Fruit fly (Drosophila melanogaster): ENCODE data around the gene Sbat.

The Sbat gene

DNA sequence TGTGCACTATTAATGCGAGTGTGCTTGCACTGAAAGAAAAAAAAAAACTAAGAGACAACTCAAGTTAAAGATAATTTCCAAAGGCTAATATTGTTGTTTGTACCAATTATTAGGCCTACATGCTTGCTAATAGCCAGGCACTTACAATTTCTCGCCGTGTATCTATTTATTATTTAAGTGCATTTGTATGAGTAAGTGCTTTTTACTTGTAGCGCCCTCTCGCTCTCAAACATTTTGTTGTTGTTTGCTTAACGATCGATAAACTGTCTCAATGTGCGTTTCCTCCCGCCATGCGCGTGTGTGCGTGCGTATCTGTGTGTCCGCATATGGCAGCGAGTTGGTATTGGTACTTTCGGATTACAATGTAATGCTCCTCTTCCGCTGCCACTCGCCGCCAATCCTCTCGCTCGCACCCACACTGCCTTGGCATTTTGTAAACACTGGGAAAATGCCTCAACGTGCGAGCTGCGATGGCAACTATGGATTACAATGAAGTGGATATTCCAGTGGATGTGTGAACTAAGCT lies 18.9 kb downstream of the Sbat start (continued):
- TF ChIP-seq Adf1 (GFP tag; IDR thresholded peaks at IDR 0.05) (0 out of 2 replicates have a peak, but pooled peaks have one; percentile 20), run (tag; optimal IDR thresholded peaks at IDR 0.05) (peak; percentile 43), klu (GFP tag; IDR thresholded peaks at IDR 0.05) (0 out of 2 replicates have a peak, but pooled peaks have one; percentile 23), fd96Cb (tag; optimal IDR thresholded peaks at IDR 0.05) (peak; percentile 86), Vsx1 (GFP tag; optimal IDR thresholded peaks at IDR 0.05) (peak; percentile 51), HLH3B (GFP tag; IDR thresholded peaks at IDR 0.05) (peak; percentile 83), CG3281 (GFP tag; optimal IDR thresholded peaks at IDR 0.05) (peak; percentile 32), CG8388 (GFP tag; optimal IDR thresholded peaks at IDR 0.05) (peak; percentile 83), CG6791 (GFP tag; IDR thresholded peaks at IDR 0.05; ENCODE audit: partially characterized antibody) (no peak), CG14014 (GFP tag; IDR thresholded peaks at IDR 0.05) (peak; percentile 64), row (GFP tag; IDR thresholded peaks at IDR 0.05) (peak; percentile 86), odd (GFP tag; optimal IDR thresholded peaks at IDR 0.05) (peak; percentile 56), vfl (GFP tag; optimal IDR thresholded peaks at IDR 0.05) (peak; percentile 48), CG1832 (GFP tag; optimal IDR thresholded peaks at IDR 0.05) (peak; percentile 63), CG14965 (GFP tag; optimal IDR thresholded peaks at IDR 0.05; ENCODE audit: borderline replicate concordance) (peak; percentile 9), Sox100B (GFP tag; optimal IDR thresholded peaks at IDR 0.05) (peak; percentile 57), yki (optimal IDR thresholded peaks at IDR 0.05) (no peak), vvl (GFP tag; IDR thresholded peaks at IDR 0.05) (peak; percentile 90), CG12236 (GFP tag; optimal IDR thresholded peaks at IDR 0.05) (peak; percentile 80), gt (GFP tag; IDR thresholded peaks at IDR 0.05) (peak; percentile 51; the same call in 1 of the 2 replicates), her (GFP tag; optimal IDR thresholded peaks at IDR 0.05) (peak; percentile 79), CG8478 (optimal IDR thresholded peaks at IDR 0.05) (peak; percentile 29), unc-4 (GFP tag; IDR thresholded peaks at IDR 0.05; ENCODE audit: partially characterized antibody) (no peak), B-H1 (GFP tag; IDR thresholded peaks at IDR 0.05) (peak; percentile 73), Sry-δ (GFP tag; optimal IDR thresholded peaks at IDR 0.05) (peak; percentile 55), zen2 (GFP tag; IDR thresholded peaks at IDR 0.05; ENCODE audit: partially characterized antibody) (no peak), sr (GFP tag; IDR thresholded peaks at IDR 0.05) (peak; percentile 53; the same call in 1 of the 3 replicates), HHEX (GFP tag; optimal IDR thresholded peaks at IDR 0.05) (peak; percentile 61), repo (GFP tag; optimal IDR thresholded peaks at IDR 0.05) (peak; percentile 72), ems (GFP tag; optimal IDR thresholded peaks at IDR 0.05) (peak; percentile 72), CG17912 (GFP tag; optimal IDR thresholded peaks at IDR 0.05) (no peak), otp (GFP tag; IDR thresholded peaks at IDR 0.05) (peak; percentile 90), CG4424 (GFP tag; optimal IDR thresholded peaks at IDR 0.05) (peak; percentile 83), CG9876 (GFP tag; optimal IDR thresholded peaks at IDR 0.05) (peak; percentile 79), CG8281 (tag; optimal IDR thresholded peaks at IDR 0.05) (peak; percentile 30), CG10366 (GFP tag; IDR thresholded peaks at IDR 0.05) (peak; percentile 81), CG10209 (GFP tag; optimal IDR thresholded peaks at IDR 0.05) (peak; percentile 82), tio (GFP tag; optimal IDR thresholded peaks at IDR 0.05) (peak; percentile 84), Fer1 (GFP tag; optimal IDR thresholded peaks at IDR 0.05) (peak; percentile 19), CG31388 (GFP tag; optimal IDR thresholded peaks at IDR 0.05) (peak; percentile 78), ttk (GFP tag; IDR thresholded peaks at IDR 0.05) (peak; percentile 90), Asciz (GFP tag; optimal IDR thresholded peaks at IDR 0.05) (peak; percentile 38), sens-2 (GFP tag; IDR thresholded peaks at IDR 0.05) (peak; percentile 74; the same call in 1 of the 2 replicates), crp (GFP tag; optimal IDR thresholded peaks at IDR 0.05) (peak in 1 of 2 experiments; percentile 21), CG13424 (tag; optimal IDR thresholded peaks at IDR 0.05) (peak; percentile 60), fd64A (GFP tag; optimal IDR thresholded peaks at IDR 0.05) (peak; percentile 62), bowl (GFP tag; IDR thresholded peaks at IDR 0.05) (no peak; the same call in 1 of the 2 replicates), bcd (GFP tag; optimal IDR thresholded peaks at IDR 0.05) (peak; percentile 73), CG2116 (GFP tag; optimal IDR thresholded peaks at IDR 0.05) (peak; percentile 43), Side (GFP tag; optimal IDR thresholded peaks at IDR 0.05) (peak; percentile 76), CG4404 (GFP tag; IDR thresholded peaks at IDR 0.05) (peak; percentile 60)
